Worm (Caenorhabditis elegans): ENCODE results near the gene nhr-187.

DNA sequence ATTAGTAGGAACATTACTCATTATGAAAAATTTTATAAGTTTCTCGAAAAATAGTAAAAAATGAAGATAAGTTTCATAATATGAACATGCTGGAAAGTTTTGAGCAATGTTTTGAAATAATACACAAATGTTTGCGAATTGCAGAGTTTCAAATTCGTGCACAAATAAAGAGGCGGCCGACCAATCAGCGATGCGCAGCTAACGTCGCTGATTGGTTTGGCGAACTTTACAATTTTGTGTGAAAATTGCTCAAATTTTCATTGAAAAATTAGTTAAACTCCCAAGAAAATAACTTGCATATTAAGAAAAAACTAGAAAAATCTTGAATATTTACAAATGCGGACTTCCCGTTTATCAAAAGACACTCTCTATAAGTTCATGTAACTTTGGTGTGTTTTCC, 30.1 kb downstream of the nhr-187 start:
- TF ChIP-seq T22C8.4 (GFP tag; IDR thresholded peaks at IDR 0.05) = no peak
- TF ChIP-seq tab-1 (GFP tag; IDR thresholded peaks at IDR 0.05) = no peak
- TF ChIP-seq ztf-29 (GFP tag; IDR thresholded peaks at IDR 0.05) = no peak
- TF ChIP-seq klf-2 (GFP tag; conservative IDR thresholded peaks at IDR 0.05) = no peak
- no peak for TF ChIP-seq flt-1 (GFP tag; IDR thresholded peaks at IDR 0.05)
- no peak for TF ChIP-seq ref-1 (GFP tag; conservative IDR thresholded peaks at IDR 0.05)
- no peak for TF ChIP-seq ztf-23 (GFP tag; IDR thresholded peaks at IDR 0.05)
- no peak for TF ChIP-seq cog-1 (tag; optimal IDR thresholded peaks at IDR 0.05)
- no peak for TF ChIP-seq med-1 (GFP tag; optimal IDR thresholded peaks at IDR 0.05; ENCODE audit: insufficient read depth)
